Worm (Caenorhabditis elegans): ENCODE measurements around the gene F15E6.5.

DNA sequence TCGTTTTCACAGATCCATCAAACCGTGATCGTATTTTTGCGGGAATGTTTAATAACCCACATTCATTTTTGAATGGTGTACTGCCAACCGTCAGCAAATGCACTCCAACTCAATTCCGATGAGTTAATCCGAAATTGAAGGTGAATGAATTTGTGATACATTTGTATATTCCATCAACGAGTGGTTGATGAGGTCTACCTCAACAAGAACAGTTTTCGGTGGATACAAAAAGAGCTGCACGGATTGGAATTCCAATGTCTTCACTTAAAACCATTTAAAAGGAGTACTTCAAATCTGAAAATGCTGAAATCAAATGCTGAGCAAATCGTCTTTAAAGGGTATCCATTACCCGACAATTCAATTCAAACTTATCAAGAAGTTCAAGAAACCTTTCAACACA lies at the start of gene F15E6.5:
- no peak for TF ChIP-seq sea-1 (GFP tag; conservative IDR thresholded peaks at IDR 0.05)
- TF ChIP-seq ceh-36 (tag; optimal IDR thresholded peaks at IDR 0.05) = no peak
- no peak for TF ChIP-seq hmg-4 (GFP tag; optimal IDR thresholded peaks at IDR 0.05)
- TF ChIP-seq tbx-11 (GFP tag; IDR thresholded peaks at IDR 0.05) = no peak
- no peak for TF ChIP-seq pes-1 (GFP tag; IDR thresholded peaks at IDR 0.05)
- no peak for TF ChIP-seq tra-4 (tag; optimal IDR thresholded peaks at IDR 0.05)
- TF ChIP-seq flt-1 (GFP tag; IDR thresholded peaks at IDR 0.05) = no peak
- TF ChIP-seq ama-1 (optimal IDR thresholded peaks at IDR 0.05) = no peak
